Worm (Caenorhabditis elegans) whole organism, L2 larva: Measurements from ENCODE around the gene ZC190.6.

Experiments used
- F13H6.1 ChIP-seq: sonication (generic microtip); optimal IDR thresholded peaks from 2 replicates; lab custom pipeline; 2016; ENCODE audit warnings: missing genetic modification characterization, missing compliant biosample characterization
- Y55F3AM.14 ChIP-seq: fragments of 200-800 bp; sonication (Bioruptor generic); optimal IDR thresholded peaks from 2 replicates; lab custom pipeline; 2018; ENCODE audit warnings: mild to moderate bottlenecking, missing genetic modification characterization, missing compliant biosample characterization
- aly-2 ChIP-seq: fragments of 150-350 bp; optimal IDR thresholded peaks from 2 replicates; lab custom pipeline; 2014; ENCODE audit warnings: missing biosample characterization, missing genetic modification characterization
- blmp-1 ChIP-seq: sonication (generic microtip); optimal IDR thresholded peaks from 2 replicates; lab custom pipeline; 2017; ENCODE audit warnings: missing genetic modification characterization, mild to moderate bottlenecking, missing compliant biosample characterization, antibody characterized with exemption, moderate library complexity; ENCODE audit not compliant: insufficient read depth
- ceh-16 ChIP-seq: fragments of 150-350 bp; optimal IDR thresholded peaks from 2 replicates; lab custom pipeline; 2014; ENCODE audit warnings: missing biosample characterization, missing genetic modification characterization
- crh-2 ChIP-seq: sonication (generic microtip); optimal IDR thresholded peaks from 2 replicates; lab custom pipeline; 2017; ENCODE audit warnings: missing biosample characterization, missing genetic modification characterization
- egl-27 ChIP-seq: sonication (generic microtip); optimal IDR thresholded peaks from 3 replicates; lab custom pipeline; 2017; ENCODE audit warnings: missing biosample characterization, missing genetic modification reagents, missing genetic modification characterization
- elt-1 ChIP-seq: fragments of 150-350 bp; optimal IDR thresholded peaks from 2 replicates; lab custom pipeline; 2014; ENCODE audit warnings: missing biosample characterization, missing genetic modification characterization
- gmeb-1 ChIP-seq: fragments of 150-350 bp; optimal IDR thresholded peaks from 2 replicates; lab custom pipeline; 2014; ENCODE audit warnings: missing biosample characterization, missing genetic modification characterization
- lin-13 ChIP-seq: fragments of 150-350 bp; optimal IDR thresholded peaks from 2 replicates; lab custom pipeline; 2014; ENCODE audit warnings: missing biosample characterization, missing genetic modification reagents, missing genetic modification characterization
- lin-39 ChIP-seq: fragments of 150-350 bp; optimal IDR thresholded peaks from 2 replicates; lab custom pipeline; 2014; ENCODE audit warnings: missing biosample characterization, missing genetic modification reagents, missing genetic modification characterization
- lsy-2 ChIP-seq, 2 experiments: fragments of 150-350 bp in 1 of 2; sonication (generic microtip) in 1 of 2; optimal IDR thresholded peaks; 2 replicates each; lab custom pipeline; 2014 to 2017; ENCODE audit warnings: missing biosample characterization in 2 of 2, missing genetic modification characterization in 2 of 2
- mbf-1 ChIP-seq: sonication (generic microtip); optimal IDR thresholded peaks from 2 replicates; lab custom pipeline; 2017; ENCODE audit warnings: missing biosample characterization, missing genetic modification characterization
- nhr-12 ChIP-seq: fragments of 150-350 bp; optimal IDR thresholded peaks from 2 replicates; lab custom pipeline; 2014; ENCODE audit warnings: missing biosample characterization, missing genetic modification characterization
- nhr-129 ChIP-seq: fragments of 150-350 bp; optimal IDR thresholded peaks from 2 replicates; lab custom pipeline; 2014; ENCODE audit warnings: missing biosample characterization, missing genetic modification characterization
- nhr-237 ChIP-seq: fragments of 150-350 bp; optimal IDR thresholded peaks from 2 replicates; lab custom pipeline; 2014; ENCODE audit warnings: missing biosample characterization, missing genetic modification characterization
- nhr-25 ChIP-seq: fragments of 150-350 bp; sonication (generic microtip); optimal IDR thresholded peaks from 3 replicates; lab custom pipeline; 2014; ENCODE audit warnings: missing biosample characterization, missing genetic modification characterization
- nhr-6 ChIP-seq: fragments of 150-350 bp; optimal IDR thresholded peaks from 2 replicates; lab custom pipeline; 2014; ENCODE audit warnings: missing biosample characterization, missing genetic modification characterization
- nhr-77 ChIP-seq: fragments of 150-350 bp; optimal IDR thresholded peaks from 2 replicates; lab custom pipeline; 2014; ENCODE audit warnings: missing biosample characterization, missing genetic modification characterization
- sem-4 ChIP-seq: fragments of 150-350 bp; optimal IDR thresholded peaks from 2 replicates; lab custom pipeline; 2014; ENCODE audit warnings: missing biosample characterization, missing genetic modification reagents, missing genetic modification characterization
- skn-1 ChIP-seq: sonication (generic microtip); optimal IDR thresholded peaks from 2 replicates; lab custom pipeline; 2017; ENCODE audit warnings: missing biosample characterization, missing genetic modification characterization
- sma-9 ChIP-seq, 2 experiments: fragments of 150-350 bp in 1 of 2; sonication (generic microtip) in 1 of 2; optimal IDR thresholded peaks; 2 replicates each; lab custom pipeline; 2014 to 2016; ENCODE audit warnings: missing genetic modification characterization in 2 of 2, mild to moderate bottlenecking in 1 of 2, missing biosample characterization in 1 of 2, missing compliant biosample characterization in 1 of 2, missing genetic modification reagents in 1 of 2, moderate library complexity in 1 of 2
- snpc-4 ChIP-seq: fragments of 150-350 bp; optimal IDR thresholded peaks from 2 replicates; lab custom pipeline; 2014; ENCODE audit warnings: missing biosample characterization, missing genetic modification characterization
- unc-62 ChIP-seq: fragments of 150-350 bp; optimal IDR thresholded peaks from 2 replicates; lab custom pipeline; 2014; ENCODE audit warnings: missing biosample characterization, missing genetic modification reagents, missing genetic modification characterization
- zag-1 ChIP-seq: fragments of 150-350 bp; optimal IDR thresholded peaks from 2 replicates; lab custom pipeline; 2014; ENCODE audit warnings: missing biosample characterization, missing genetic modification characterization
- ztf-1 ChIP-seq: fragments of 200-800 bp; sonication (Bioruptor generic); conservative IDR thresholded peaks from 2 replicates; pipeline ENCODE4 v1.3.6; 2022; ENCODE audit warnings: missing genetic modification characterization, missing compliant biosample characterization
- ztf-11 ChIP-seq: sonication (generic microtip); optimal IDR thresholded peaks from 2 replicates; lab custom pipeline; 2017; ENCODE audit warnings: missing biosample characterization, missing genetic modification characterization
- ztf-4 ChIP-seq: fragments of 150-350 bp; optimal IDR thresholded peaks from 2 replicates; lab custom pipeline; 2014; ENCODE audit warnings: missing biosample characterization, missing genetic modification characterization

Gene ZC190.6

DNA sequence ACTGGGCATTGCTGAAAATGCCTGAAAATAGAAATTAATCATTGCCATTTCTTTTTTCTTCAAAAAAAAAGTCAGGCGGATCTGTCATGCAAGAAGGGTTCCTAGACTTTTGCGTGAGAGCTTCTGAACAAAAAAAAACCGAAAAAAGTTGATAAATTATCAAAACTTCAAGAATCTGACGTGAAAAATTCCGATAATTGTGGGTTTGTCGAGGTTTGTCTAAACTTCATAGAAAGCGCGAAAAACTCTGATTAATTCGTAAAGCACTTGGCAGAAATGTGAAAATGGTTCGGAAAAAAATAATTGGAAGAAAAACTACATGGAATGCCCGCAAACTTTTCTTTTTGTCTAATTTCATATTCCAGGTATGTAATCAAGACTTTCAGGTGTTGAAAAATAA lies 3.6 kb downstream of the ZC190.6 start, which contains the start of gene ZC190.5:
Gene ZC190.5, minus strand, starts transcription at position 101 of the 400 bp plus-strand sequence.
- TF ChIP-seq lin-13 (GFP tag; lab: Kevin White, UChicago): no peak
- no peak for TF ChIP-seq nhr-12 (tag; lab: Kevin White, UChicago)

DNA sequence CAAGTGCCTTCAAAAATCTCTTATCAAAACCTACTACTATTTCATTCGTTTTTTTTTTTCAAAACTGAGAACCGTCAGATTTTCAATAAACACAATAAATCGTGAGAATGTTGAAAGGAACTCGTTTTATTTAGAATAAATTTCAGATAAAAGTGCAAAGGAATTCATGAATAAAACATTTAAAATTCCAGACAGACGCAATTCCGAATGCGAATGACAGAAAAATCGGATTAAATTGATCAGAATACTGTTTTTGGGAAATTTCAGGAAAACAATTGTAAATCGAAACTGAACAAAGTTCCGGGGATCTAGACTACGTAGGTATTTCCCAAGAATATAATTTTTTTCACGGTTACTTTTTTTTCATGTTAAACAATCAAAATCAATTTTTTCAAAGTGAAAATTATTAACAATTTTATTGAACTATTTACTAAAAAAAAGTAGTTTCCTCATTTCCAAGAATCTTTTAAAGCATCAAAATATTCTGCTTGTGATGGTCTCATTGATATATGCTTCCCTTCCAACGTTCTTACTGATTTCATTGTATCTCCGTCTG lies 5.4 kb downstream of the ZC190.6 start:
- TF ChIP-seq Y55F3AM.14 (no peak), nhr-25 (tag; lab: Kevin White, UChicago) (peak; percentile 7), gmeb-1 (tag; lab: Kevin White, UChicago) (no peak), nhr-77 (tag; lab: Kevin White, UChicago) (no peak)
- TF ChIP-seq, all 48 proteins: peak for 1

DNA sequence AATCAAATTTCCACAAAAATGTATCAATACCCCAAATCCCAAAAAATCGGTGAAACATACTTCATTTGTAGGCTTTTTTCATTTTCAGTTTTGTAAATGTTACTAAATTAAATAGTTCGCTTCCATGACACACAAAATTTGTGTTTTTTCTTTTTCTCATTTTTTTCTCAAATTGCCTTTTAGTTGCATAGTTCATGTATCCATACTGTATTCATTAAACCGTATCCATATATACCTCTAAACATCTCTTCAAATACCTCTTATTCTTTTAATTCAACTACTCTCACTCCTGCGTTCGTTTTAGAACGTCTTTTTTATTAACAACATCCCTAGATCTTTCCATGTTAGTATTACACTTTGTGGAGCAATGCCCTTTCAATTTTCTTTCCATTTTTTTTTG lies 6.3 kb downstream of the ZC190.6 start:
- TF ChIP-seq nhr-25 (tag; lab: Kevin White, UChicago) (peak; percentile 31), unc-62 (no peak), nhr-129 (no peak), ceh-16 (tag; lab: Kevin White, UChicago) (no peak)
- TF ChIP-seq, all 48 proteins: peak for 1

DNA sequence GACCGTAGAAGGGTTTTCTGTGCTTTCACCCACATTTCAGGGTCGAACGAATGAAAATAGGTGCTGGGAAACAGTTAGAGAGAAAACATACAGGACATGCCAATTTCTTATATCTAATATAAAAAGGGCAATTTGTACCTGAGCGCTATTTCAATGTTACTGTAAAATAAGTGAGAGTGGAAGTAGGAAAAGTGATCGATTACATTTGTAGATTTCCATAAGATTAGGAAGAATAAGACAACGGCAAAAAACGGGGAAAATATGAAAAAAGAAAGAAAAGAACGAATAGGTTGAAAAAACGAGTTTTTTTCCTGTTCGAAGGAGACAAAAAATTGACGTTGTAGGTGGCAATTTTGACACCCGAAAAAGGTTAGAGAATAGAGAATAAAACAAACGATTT lies 8.9 kb downstream of the ZC190.6 start:
- TF ChIP-seq nhr-6 (tag; lab: Kevin White, UChicago): no peak
- no peak for TF ChIP-seq crh-2 (tag; lab: Kevin White, UChicago)
- no peak for TF ChIP-seq lin-39
- peak; percentile 65 for TF ChIP-seq nhr-25 (tag; lab: Kevin White, UChicago)
- TF ChIP-seq unc-62: no peak
- no peak for TF ChIP-seq snpc-4
- peak; percentile 93 for TF ChIP-seq blmp-1 (tag; lab: Kevin White, UChicago)
- TF ChIP-seq aly-2: no peak
- no peak for TF ChIP-seq skn-1 (tag; lab: Kevin White, UChicago)
- TF ChIP-seq zag-1 (tag; lab: Kevin White, UChicago): no peak
- TF ChIP-seq lsy-2 (tag; optimal IDR thresholded peaks at IDR 0.05; lab: Kevin White, UChicago): no peak
- TF ChIP-seq ztf-11: no peak
- no peak for TF ChIP-seq mbf-1
- no peak for TF ChIP-seq nhr-237 (tag; lab: Kevin White, UChicago)
- peak; percentile 47 for TF ChIP-seq ceh-16 (tag; lab: Kevin White, UChicago)
- TF ChIP-seq F13H6.1 (tag; lab: Kevin White, UChicago): no peak

DNA sequence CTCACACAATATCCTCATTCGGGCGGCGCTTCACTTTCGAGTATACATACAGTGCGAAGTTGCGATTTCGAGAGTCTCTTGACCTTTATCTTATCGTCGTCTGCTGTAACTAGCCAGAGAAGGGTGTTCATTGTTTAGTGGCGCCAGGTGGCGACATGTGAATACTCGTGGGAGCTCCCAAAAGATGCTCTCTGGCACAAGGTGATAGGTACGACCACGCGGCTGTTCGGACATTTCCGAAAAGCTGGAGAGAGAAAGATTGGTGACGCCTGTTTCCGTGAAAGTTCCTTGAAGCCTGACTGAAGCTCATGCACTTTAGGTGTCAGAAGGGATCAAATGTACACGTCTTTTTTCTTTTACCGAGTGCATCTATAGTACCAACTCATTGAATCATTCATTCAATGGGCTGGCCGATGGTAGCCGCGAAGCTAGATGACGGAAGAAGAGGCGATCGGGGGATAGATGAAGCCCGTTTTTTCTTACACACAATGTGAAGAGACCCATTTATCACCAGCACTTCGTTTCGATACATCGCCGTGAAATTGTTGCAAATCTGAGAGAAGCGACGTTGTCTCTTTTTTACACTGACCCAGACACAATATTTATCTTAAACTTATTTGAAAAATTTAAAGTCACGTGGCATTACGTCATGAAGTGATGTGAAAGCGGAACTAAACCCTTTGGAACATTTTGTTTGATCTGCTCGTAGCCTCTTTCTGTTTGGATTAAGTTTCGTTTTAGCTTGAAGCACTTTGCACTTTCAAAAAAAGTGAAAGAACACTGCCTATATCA lies 9.7 kb downstream of the ZC190.6 start:
- TF ChIP-seq sem-4 (tag; lab: Kevin White, UChicago): no peak
- no peak for TF ChIP-seq nhr-12 (tag; lab: Kevin White, UChicago)
- TF ChIP-seq ztf-4 (tag; lab: Kevin White, UChicago): no peak
- no peak for TF ChIP-seq ztf-1 (GFP tag; lab: Robert Waterston, UW)
- peak; percentile 71 for TF ChIP-seq F13H6.1 (tag; lab: Kevin White, UChicago)
- TF ChIP-seq nhr-129: peak; percentile 33
- peak; percentile 78 for TF ChIP-seq sma-9 (GFP tag; optimal IDR thresholded peaks at IDR 0.05; lab: Kevin White, UChicago)
- TF ChIP-seq sma-9 (tag; optimal IDR thresholded peaks at IDR 0.05; lab: Kevin White, UChicago): no peak
- TF ChIP-seq ztf-11: no peak
- peak in 1 of 2 experiments; percentile 25 for TF ChIP-seq lsy-2 (tag; optimal IDR thresholded peaks at IDR 0.05; lab: Kevin White, UChicago)
- TF ChIP-seq ceh-16 (tag; lab: Kevin White, UChicago): no peak
- no peak for TF ChIP-seq lin-39

DNA sequence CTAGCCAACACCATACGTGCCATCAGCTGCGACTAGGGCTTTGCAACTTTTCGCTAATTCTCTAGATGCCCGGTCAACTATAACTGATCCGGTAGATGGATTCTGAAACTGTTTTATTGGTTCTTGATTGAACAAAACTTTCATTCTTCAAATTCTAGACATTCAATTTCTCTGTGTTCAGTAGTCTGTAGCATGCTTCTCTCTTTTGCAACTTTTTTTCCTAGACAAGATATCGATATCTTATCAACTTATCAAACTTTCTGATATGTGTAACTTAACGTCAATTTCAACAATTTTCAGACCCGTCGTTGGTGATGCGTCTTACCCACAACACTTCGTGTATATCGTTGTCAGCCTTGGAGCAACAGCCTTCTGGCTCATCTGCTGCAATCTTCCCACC lies 11.3 kb downstream of the ZC190.6 start, which contains the start of gene ZC190.4:
Gene ZC190.4, plus strand, starts transcription at position 301 of the 400 bp plus-strand sequence.
- TF ChIP-seq elt-1 (tag; lab: Kevin White, UChicago) (no peak), ztf-1 (GFP tag; lab: Robert Waterston, UW) (no peak), egl-27 (tag; lab: Kevin White, UChicago) (no peak), snpc-4 (no peak)
